Worm (Caenorhabditis elegans): Measurements from ENCODE around the gene Y39B6A.3.

- TF ChIP-seq fkh-10 (GFP tag; optimal IDR thresholded peaks at IDR 0.05) (no peak), pag-3 (tag; optimal IDR thresholded peaks at IDR 0.05; ENCODE audit: borderline replicate concordance) (no peak), K02D7.2 (tag; optimal IDR thresholded peaks at IDR 0.05) (no peak), ama-1 (optimal IDR thresholded peaks at IDR 0.05) (no peak), tbx-2 (tag; optimal IDR thresholded peaks at IDR 0.05) (no peak), ttx-3 (tag; optimal IDR thresholded peaks at IDR 0.05) (no peak), elt-2 (tag; optimal IDR thresholded peaks at IDR 0.05) (no peak), pha-4 (tag; optimal IDR thresholded peaks at IDR 0.05) (no peak), nhr-11 (tag; optimal IDR thresholded peaks at IDR 0.05) (no peak), rnt-1 (tag; optimal IDR thresholded peaks at IDR 0.05) (no peak), pqm-1 (tag; optimal IDR thresholded peaks at IDR 0.05) (no peak), Y22D7AL.16 (tag; optimal IDR thresholded peaks at IDR 0.05) (no peak), pat-9 (tag; optimal IDR thresholded peaks at IDR 0.05) (no peak)
Measured at ce11 chrV:19174626-19175025, 15.2 kb downstream of the Y39B6A.3 start, which contains the start of gene hot-2.
